Fruit fly (Drosophila melanogaster) whole organism, embryonic: ENCODE measurements around the gene CG7607.

Experiments
- Atf6 ChIP-seq: fragments of 200-800 bp; sonication (Bioruptor generic); IDR thresholded peaks from 2 replicates; pipeline ENCODE4 v1.3.6; 2022; ENCODE audit warnings: missing biosample characterization, missing genetic modification characterization
- CG10462 ChIP-seq: fragments of 200-800 bp; sonication (Bioruptor generic); optimal IDR thresholded peaks from 2 replicates; lab custom pipeline; 2016; ENCODE audit warnings: missing biosample characterization, missing genetic modification characterization
- CG10543 ChIP-seq: fragments of 200-800 bp; sonication (Bioruptor generic); optimal IDR thresholded peaks from 3 replicates; lab custom pipeline; 2017; ENCODE audit warnings: missing biosample characterization, mild to moderate bottlenecking, missing genetic modification characterization, moderate library complexity
- CG11695 ChIP-seq: fragments of 200-800 bp; sonication (Bioruptor generic); IDR thresholded peaks from 3 replicates; pipeline ENCODE4 v1.3.6; 2022; ENCODE audit warnings: missing biosample characterization, missing genetic modification characterization
- CG13894 ChIP-seq: fragments of 200-800 bp; sonication (Bioruptor generic); optimal IDR thresholded peaks from 3 replicates; lab custom pipeline; 2018; ENCODE audit warnings: missing biosample characterization, mild to moderate bottlenecking, missing genetic modification characterization, moderate library complexity
- CG14014 ChIP-seq: fragments of 200-800 bp; sonication (Bioruptor generic); IDR thresholded peaks from 2 replicates; pipeline ENCODE4 v1.3.6; 2022; ENCODE audit warnings: missing biosample characterization, missing genetic modification characterization
- CG14050 ChIP-seq: fragments of 200-800 bp; sonication (Bioruptor generic); IDR thresholded peaks from 3 replicates; pipeline ENCODE4 v1.3.6; 2022; ENCODE audit warnings: missing biosample characterization, missing genetic modification characterization
- CG15601 ChIP-seq: fragments of 200-800 bp; sonication (Bioruptor generic); optimal IDR thresholded peaks from 3 replicates; lab custom pipeline; 2019; ENCODE audit warnings: missing biosample characterization, mild to moderate bottlenecking, missing genetic modification characterization, moderate library complexity
- CG15696 ChIP-seq: fragments of 200-800 bp; sonication (Bioruptor generic); optimal IDR thresholded peaks from 2 replicates; lab custom pipeline; 2019; ENCODE audit warnings: missing biosample characterization, mild to moderate bottlenecking, missing genetic modification characterization, moderate library complexity
- CG18599 ChIP-seq: fragments of 200-800 bp; sonication (Bioruptor generic); optimal IDR thresholded peaks from 3 replicates; lab custom pipeline; 2017; ENCODE audit warnings: missing biosample characterization, missing genetic modification characterization, mild to moderate bottlenecking, moderate library complexity, missing genetic modification reagents
- CG2199 ChIP-seq: fragments of 200-800 bp; sonication (Bioruptor generic); IDR thresholded peaks from 3 replicates; pipeline ENCODE4 v1.3.6; 2022; ENCODE audit warnings: missing biosample characterization, missing genetic modification characterization
- CG30020 ChIP-seq: fragments of 200-800 bp; optimal IDR thresholded peaks from 2 replicates; lab custom pipeline; 2019; ENCODE audit warnings: missing biosample characterization, mild to moderate bottlenecking, missing genetic modification characterization, moderate library complexity
- CG31388 ChIP-seq: fragments of 200-800 bp; sonication (Bioruptor generic); optimal IDR thresholded peaks from 2 replicates; lab custom pipeline; 2016; ENCODE audit warnings: missing biosample characterization, missing genetic modification characterization
- CG34376 ChIP-seq: fragments of 200-800 bp; sonication (Bioruptor generic); optimal IDR thresholded peaks from 2 replicates; lab custom pipeline; 2018; ENCODE audit warnings: missing biosample characterization, mild to moderate bottlenecking, missing genetic modification characterization
- CG4282 ChIP-seq: fragments of 200-800 bp; sonication (Bioruptor generic); optimal IDR thresholded peaks from 2 replicates; lab custom pipeline; 2016; ENCODE audit warnings: missing biosample characterization, missing genetic modification characterization
- CG4404 ChIP-seq: fragments of 200-800 bp; sonication (Bioruptor generic); IDR thresholded peaks from 2 replicates; pipeline ENCODE4 v1.3.6; 2022; ENCODE audit warnings: missing biosample characterization, missing genetic modification characterization
- CG4707 ChIP-seq: fragments of 200-800 bp; sonication (Bioruptor generic); optimal IDR thresholded peaks from 2 replicates; lab custom pipeline; 2018; ENCODE audit warnings: missing biosample characterization, mild to moderate bottlenecking, missing genetic modification characterization, moderate library complexity
- CG5180 ChIP-seq: fragments of 200-800 bp; sonication (Bioruptor generic); optimal IDR thresholded peaks from 3 replicates; lab custom pipeline; 2017; ENCODE audit warnings: missing biosample characterization, missing genetic modification characterization, mild to moderate bottlenecking, moderate library complexity, missing genetic modification reagents
- CG6175 ChIP-seq: fragments of 200-800 bp; sonication (Bioruptor generic); IDR thresholded peaks from 3 replicates; pipeline ENCODE4 v1.3.6; 2022; ENCODE audit warnings: missing biosample characterization, missing genetic modification characterization
- CG7556 ChIP-seq: fragments of 200-800 bp; sonication (Bioruptor generic); optimal IDR thresholded peaks from 2 replicates; lab custom pipeline; 2017; ENCODE audit warnings: missing biosample characterization, mild to moderate bottlenecking, missing genetic modification characterization
- CG8290 ChIP-seq, 3 experiments: fragments of 200-800 bp; sonication (Bioruptor generic); optimal IDR thresholded peaks; 2 replicates each; lab custom pipeline; 2016 to 2019; ENCODE audit warnings: missing biosample characterization in 3 of 3, missing genetic modification characterization in 3 of 3, mild to moderate bottlenecking in 2 of 3, moderate library complexity in 1 of 3
- Fer3 ChIP-seq: fragments of 200-800 bp; sonication (Bioruptor generic); optimal IDR thresholded peaks from 2 replicates; lab custom pipeline; 2018; ENCODE audit warnings: missing biosample characterization, mild to moderate bottlenecking, missing genetic modification characterization, moderate library complexity
- GATAe ChIP-seq: fragments of 200-800 bp; sonication (Bioruptor generic); conservative IDR thresholded peaks from 2 replicates; pipeline ENCODE4 v1.3.6; 2022; ENCODE audit warnings: missing biosample characterization, missing genetic modification characterization
- Med ChIP-seq: fragments of 200-800 bp; sonication (Bioruptor generic); peaks from one replicate; lab custom pipeline; 2016; ENCODE audit warnings: missing biosample characterization, missing genetic modification characterization, mild to moderate bottlenecking, inconsistent platforms, moderate library complexity
- Sin3A ChIP-seq: fragments of >200 bp; optimal IDR thresholded peaks from 2 replicates; lab custom pipeline; 2018
- aop ChIP-seq: fragments of 200-800 bp; sonication (Bioruptor generic); IDR thresholded peaks from 2 replicates; pipeline ENCODE4 v1.3.6; 2022; ENCODE audit warnings: missing biosample characterization, missing genetic modification characterization
- ap ChIP-seq: fragments of 200-800 bp; sonication (Bioruptor generic); IDR thresholded peaks from 2 replicates; pipeline ENCODE4 v1.3.6; 2022; ENCODE audit warnings: missing biosample characterization, missing genetic modification characterization
- cas ChIP-seq: fragments of 200-800 bp; sonication (Bioruptor generic); IDR thresholded peaks from 2 replicates; pipeline ENCODE4 v1.3.6; 2022; ENCODE audit warnings: missing biosample characterization, missing genetic modification characterization
- cg ChIP-seq: fragments of 200-800 bp; sonication (Bioruptor generic); optimal IDR thresholded peaks from 3 replicates; lab custom pipeline; 2019; ENCODE audit warnings: missing biosample characterization, mild to moderate bottlenecking, missing genetic modification characterization, moderate library complexity
- chinmo ChIP-seq: fragments of 200-800 bp; sonication (Bioruptor generic); IDR thresholded peaks from 4 replicates; pipeline ENCODE4 v1.3.6; 2022; ENCODE audit warnings: missing biosample characterization, missing genetic modification characterization; ENCODE audit not compliant: partially characterized antibody
- cwo ChIP-seq: fragments of 200-800 bp; sonication (Bioruptor generic); optimal IDR thresholded peaks from 3 replicates; lab custom pipeline; 2017; ENCODE audit warnings: missing biosample characterization, missing genetic modification characterization, mild to moderate bottlenecking, moderate library complexity, missing genetic modification reagents
- gro ChIP-seq: fragments of 200-800 bp; sonication (Bioruptor generic); optimal IDR thresholded peaks from 2 replicates; lab custom pipeline; 2016; ENCODE audit warnings: missing biosample characterization, missing genetic modification characterization
- ham ChIP-seq: fragments of 200-800 bp; sonication (Bioruptor generic); IDR thresholded peaks from 2 replicates; pipeline ENCODE4 v1.3.6; 2022; ENCODE audit warnings: missing biosample characterization, missing genetic modification characterization
- lab ChIP-seq: fragments of 200-800 bp; sonication (Bioruptor generic); optimal IDR thresholded peaks from 3 replicates; lab custom pipeline; 2017; ENCODE audit warnings: missing biosample characterization, missing genetic modification characterization, mild to moderate bottlenecking, moderate library complexity, missing genetic modification reagents
- lmd ChIP-seq: fragments of 200-800 bp; sonication (Bioruptor generic); IDR thresholded peaks from 2 replicates; pipeline ENCODE4 v1.3.6; 2022; ENCODE audit warnings: missing biosample characterization, missing genetic modification characterization
- lov ChIP-seq, 2 experiments: fragments of 200-800 bp in 1 of 2; fragments of >200 bp in 1 of 2; sonication (Bioruptor generic) in 1 of 2; IDR thresholded peaks in 1 of 2; optimal IDR thresholded peaks in 1 of 2; 2 replicates in 1 of 2; 3 replicates in 1 of 2; pipeline versions ENCODE4 v1.3.6 to Lab custom; 2017 to 2022; ENCODE audit warnings: missing biosample characterization in 1 of 2, missing genetic modification characterization in 1 of 2
- nau ChIP-seq: fragments of 200-800 bp; sonication (Bioruptor generic); optimal IDR thresholded peaks from 3 replicates; lab custom pipeline; 2017; ENCODE audit warnings: missing biosample characterization, mild to moderate bottlenecking, missing genetic modification characterization, missing genetic modification reagents
- nerfin-1 ChIP-seq: fragments of 200-800 bp; sonication (Bioruptor generic); optimal IDR thresholded peaks from 3 replicates; lab custom pipeline; 2019; ENCODE audit warnings: missing biosample characterization, mild to moderate bottlenecking, missing genetic modification characterization, moderate library complexity
- org-1 ChIP-seq: fragments of 200-800 bp; sonication (Bioruptor generic); optimal IDR thresholded peaks from 2 replicates; lab custom pipeline; 2017; ENCODE audit warnings: missing biosample characterization, missing genetic modification characterization
- sd ChIP-seq: fragments of 200-800 bp; sonication (Bioruptor generic); optimal IDR thresholded peaks from 3 replicates; lab custom pipeline; 2018; ENCODE audit warnings: missing biosample characterization, mild to moderate bottlenecking, missing genetic modification characterization, moderate library complexity
- sens ChIP-seq: fragments of 200-800 bp; sonication (Bioruptor generic); peaks from one replicate; lab custom pipeline; 2016; ENCODE audit warnings: missing biosample characterization, missing genetic modification characterization
- sob ChIP-seq: fragments of 200-800 bp; sonication (Bioruptor generic); IDR thresholded peaks from 2 replicates; pipeline ENCODE4 v1.3.6; 2022; ENCODE audit warnings: missing biosample characterization, missing genetic modification characterization
- tll ChIP-seq, 2 experiments: fragments of 200-800 bp in 1 of 2; fragments of >200 bp in 1 of 2; sonication (Bioruptor generic) in 1 of 2; optimal IDR thresholded peaks; 2 replicates each; lab custom pipeline; 2017 to 2019; ENCODE audit warnings: missing biosample characterization in 2 of 2, missing genetic modification characterization in 2 of 2, mild to moderate bottlenecking in 1 of 2, moderate library complexity in 1 of 2
- trem ChIP-seq: fragments of 200-800 bp; optimal IDR thresholded peaks from 3 replicates; lab custom pipeline; 2019; ENCODE audit warnings: missing biosample characterization, mild to moderate bottlenecking, missing genetic modification characterization, moderate library complexity
- zen ChIP-seq: fragments of 200-800 bp; sonication (Bioruptor generic); optimal IDR thresholded peaks from 3 replicates; lab custom pipeline; 2018; ENCODE audit warnings: missing biosample characterization, mild to moderate bottlenecking, missing genetic modification characterization, moderate library complexity
- zf30C ChIP-seq: fragments of 200-800 bp; sonication (Bioruptor generic); optimal IDR thresholded peaks from 3 replicates; lab custom pipeline; 2018; ENCODE audit warnings: missing biosample characterization, mild to moderate bottlenecking, missing genetic modification characterization
- zfh1 ChIP-seq: fragments of 200-800 bp; sonication (Bioruptor generic); IDR thresholded peaks from 3 replicates; pipeline ENCODE4 v1.3.6; 2022; ENCODE audit warnings: missing biosample characterization, missing genetic modification characterization

CG7607 gene

dm6 chr3L:11237127-11237759 is 37.8 kb downstream of the CG7607 start (continued):
- TF ChIP-seq tll (GFP tag; optimal IDR thresholded peaks at IDR 0.05; lab: Kevin White, UChicago) (peak in 1 of 2 experiments; percentile 99), CG4404 (GFP tag; lab: Robert Waterston, UW) (no peak), zen (tag; lab: Kevin White, UChicago) (peak; percentile 100), Fer3 (tag; lab: Kevin White, UChicago) (no peak), CG14014 (GFP tag; lab: Robert Waterston, UW) (no peak), lmd (GFP tag; lab: Robert Waterston, UW) (no peak), lab (no peak), nerfin-1 (tag; lab: Kevin White, UChicago) (no peak), Med (GFP tag; lab: Kevin White, UChicago) (peak; percentile 55), CG18599 (GFP tag; lab: Kevin White, UChicago) (no peak), CG10462 (no peak)

DNA sequence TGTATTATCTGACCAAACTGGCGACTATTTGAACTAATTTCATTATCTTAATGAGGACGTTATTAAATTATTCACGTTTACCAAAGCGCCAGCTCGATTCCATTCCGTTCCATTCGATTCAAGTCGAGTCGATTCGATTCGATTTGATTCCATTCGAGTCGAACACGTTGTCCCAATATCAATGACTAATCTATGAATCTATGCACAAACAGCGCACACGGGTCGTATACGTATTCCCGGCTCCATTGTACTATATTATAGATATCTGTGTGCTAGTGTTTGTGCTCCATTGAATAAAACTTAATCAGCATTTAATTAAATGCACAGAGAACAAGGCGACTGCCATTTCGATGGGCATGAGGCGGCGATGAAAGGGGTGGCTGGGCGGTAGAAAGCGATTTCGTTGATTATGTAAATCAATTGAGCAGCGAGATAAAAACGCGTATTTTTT is 39.8 kb downstream of the CG7607 start:
- TF ChIP-seq CG5180 (GFP tag; lab: Kevin White, UChicago) (peak; percentile 64), CG10543 (GFP tag; lab: Kevin White, UChicago) (peak; percentile 51), chinmo (peak; percentile 88; the same call in 3 of the 4 replicates), CG11695 (GFP tag; lab: Robert Waterston, UW) (no peak), CG4707 (no peak), CG6175 (GFP tag; lab: Robert Waterston, UW) (no peak), org-1 (GFP tag; lab: Kevin White, UChicago) (no peak), CG13894 (tag; lab: Kevin White, UChicago) (peak; percentile 26), cas (GFP tag; lab: Robert Waterston, UW) (no peak), CG30020 (tag; lab: Kevin White, UChicago) (no peak), lov (optimal IDR thresholded peaks at IDR 0.05; lab: Kevin White, UChicago) (no peak), lov (GFP tag; IDR thresholded peaks at IDR 0.05; lab: Robert Waterston, UW) (no peak), gro (GFP tag; lab: Kevin White, UChicago) (no peak), CG34376 (GFP tag; lab: Kevin White, UChicago) (peak; percentile 16), trem (tag; lab: Kevin White, UChicago) (no peak), Atf6 (GFP tag; lab: Robert Waterston, UW) (0 out of 2 replicates have a peak, but pooled peaks have one; percentile 25), cwo (GFP tag; lab: Kevin White, UChicago) (peak; percentile 78), GATAe (GFP tag; lab: Robert Waterston, UW) (0 out of 2 replicates have a peak, but pooled peaks have one; percentile 26), CG15601 (tag; lab: Kevin White, UChicago) (peak; percentile 16), CG7556 (GFP tag; lab: Kevin White, UChicago) (no peak), sens (GFP tag; lab: Kevin White, UChicago) (peak; percentile 1), ham (GFP tag; lab: Robert Waterston, UW) (no peak), CG8290 (GFP tag; optimal IDR thresholded peaks at IDR 0.05; lab: Kevin White, UChicago) (no peak), CG8290 (tag; optimal IDR thresholded peaks at IDR 0.05; lab: Kevin White, UChicago) (peak in 1 of 2 experiments; percentile 47), nau (GFP tag; lab: Kevin White, UChicago) (no peak), CG2199 (GFP tag; lab: Robert Waterston, UW) (peak; percentile 73; the same call in 1 of the 3 replicates), aop (GFP tag; lab: Robert Waterston, UW) (no peak), CG14050 (no peak), sd (tag; lab: Kevin White, UChicago) (peak; percentile 16), CG31388 (GFP tag; lab: Kevin White, UChicago) (no peak), Sin3A (no peak), CG18599 (GFP tag; lab: Kevin White, UChicago) (peak; percentile 65), sob (GFP tag; lab: Robert Waterston, UW) (peak; percentile 28; the same call in 1 of the 2 replicates), zfh1 (no peak), ap (GFP tag; lab: Robert Waterston, UW) (no peak), CG15696 (no peak), zf30C (GFP tag; lab: Kevin White, UChicago) (no peak), cg (GFP tag; lab: Kevin White, UChicago) (peak; percentile 31), CG4282 (GFP tag; lab: Kevin White, UChicago) (no peak)
